Worm (Caenorhabditis elegans) whole organism, L1 larva: ENCODE data around the gene gst-22.

Experiments
- alr-1 ChIP-seq: fragments of 200-800 bp; sonication (Bioruptor generic); optimal IDR thresholded peaks from 2 replicates; lab custom pipeline; 2018; ENCODE audit warnings: borderline replicate concordance, mild to moderate bottlenecking, missing genetic modification characterization, missing compliant biosample characterization
- aly-2 ChIP-seq: fragments of 150-350 bp; optimal IDR thresholded peaks from 2 replicates; lab custom pipeline; 2014; ENCODE audit warnings: missing biosample characterization, missing genetic modification characterization
- blmp-1 ChIP-seq: fragments of 150-350 bp; optimal IDR thresholded peaks from 2 replicates; lab custom pipeline; 2014; ENCODE audit warnings: missing biosample characterization, missing genetic modification characterization
- fkh-4 ChIP-seq: sonication (generic microtip); optimal IDR thresholded peaks from 2 replicates; lab custom pipeline; 2016; ENCODE audit warnings: missing compliant biosample characterization, missing genetic modification characterization, borderline replicate concordance
- hlh-4 ChIP-seq: sonication (generic microtip); optimal IDR thresholded peaks from 2 replicates; lab custom pipeline; 2016; ENCODE audit warnings: mild to moderate bottlenecking, missing genetic modification characterization, missing compliant biosample characterization
- nhr-28 ChIP-seq: fragments of 150-350 bp; optimal IDR thresholded peaks from 2 replicates; lab custom pipeline; 2014; ENCODE audit warnings: missing biosample characterization, missing genetic modification characterization
- pqm-1 ChIP-seq: sonication (generic microtip); optimal IDR thresholded peaks from 3 replicates; lab custom pipeline; 2017; ENCODE audit warnings: missing biosample characterization, missing genetic modification characterization
- skn-1 ChIP-seq: fragments of 150-350 bp; optimal IDR thresholded peaks from 2 replicates; lab custom pipeline; 2014; ENCODE audit warnings: missing biosample characterization, missing genetic modification characterization
- unc-30 ChIP-seq: sonication (generic microtip); optimal IDR thresholded peaks from 2 replicates; lab custom pipeline; 2017; ENCODE audit warnings: missing biosample characterization, missing genetic modification characterization

- TF ChIP-seq unc-30 (tag; lab: Kevin White, UChicago) (no peak), nhr-28 (tag; lab: Kevin White, UChicago) (no peak), fkh-4 (tag; lab: Kevin White, UChicago) (no peak), skn-1 (tag; lab: Kevin White, UChicago) (no peak), pqm-1 (tag; lab: Kevin White, UChicago) (no peak), blmp-1 (tag; lab: Kevin White, UChicago) (no peak), aly-2 (no peak), hlh-4 (no peak), alr-1 (tag; lab: Kevin White, UChicago) (no peak)
These were observed 30.4 kb downstream of the gst-22 start, which contains the start of gene F11A5.17 for ce11 chrV:16201730-16202129.
